Fruit fly (Drosophila melanogaster): ENCODE measurements around the gene cu.

DNA sequence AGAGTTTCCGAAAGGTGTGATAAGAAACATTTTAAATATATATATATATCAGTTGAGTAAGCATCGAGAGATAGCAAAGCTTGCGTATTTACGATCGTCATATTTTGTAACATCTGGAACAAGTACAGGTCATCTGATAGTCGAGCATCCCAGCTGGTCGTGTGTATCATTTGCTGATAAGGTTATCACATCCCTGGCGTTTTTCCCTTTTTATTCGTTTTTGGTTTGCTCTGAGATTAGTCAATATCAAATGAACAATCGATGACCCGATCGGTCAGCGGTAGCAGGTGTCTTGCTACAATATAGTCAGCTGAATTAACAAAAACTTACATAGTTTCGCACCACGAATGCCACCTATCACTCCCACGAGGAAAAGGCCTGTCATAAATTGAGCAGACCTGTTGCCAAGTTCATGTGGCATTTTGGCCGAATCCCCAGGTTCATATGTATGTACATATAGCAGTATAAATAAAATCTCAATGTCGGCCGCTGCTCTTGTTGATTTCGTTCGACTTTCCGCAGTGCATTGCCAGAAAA, 3.6 kb downstream of the cu start:
- TF ChIP-seq fd96Ca (GFP tag; IDR thresholded peaks at IDR 0.05) (peak; percentile 71; the same call in 2 of the 3 replicates), CG8159 (tag; optimal IDR thresholded peaks at IDR 0.05) (peak; percentile 67), EcR (GFP tag; optimal IDR thresholded peaks at IDR 0.05) (no peak), CG10348 (GFP tag; IDR thresholded peaks at IDR 0.05) (no peak), Ets98B (GFP tag; IDR thresholded peaks at IDR 0.05) (peak; percentile 57; the same call in 1 of the 2 replicates)
